Worm (Caenorhabditis elegans): Measurements from ENCODE around the gene gcy-20.

gcy-20 gene

DNA sequence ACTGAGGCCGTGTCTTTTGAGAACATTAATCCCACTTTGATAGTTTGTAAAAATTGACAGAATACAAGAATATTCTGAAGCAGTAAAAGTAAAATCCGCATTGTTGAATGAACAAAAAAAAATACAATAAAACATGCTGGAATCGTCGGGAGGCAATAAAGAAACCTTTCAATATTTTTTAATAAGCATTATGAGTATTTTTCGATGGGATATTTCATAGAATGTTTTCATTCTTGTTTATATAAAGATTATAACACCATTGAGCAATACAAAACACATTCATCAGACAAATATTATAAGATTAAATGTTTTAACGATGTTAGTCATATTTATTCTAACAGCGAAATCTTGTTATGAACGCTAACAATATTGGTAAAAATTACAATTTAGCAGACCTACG, at the start of gene gcy-20:
gcy-20 (minus strand) TSS at position 101 of the 400 bp plus-strand sequence.
- TF ChIP-seq K09A11.1 (tag; optimal IDR thresholded peaks at IDR 0.05; ENCODE audit: insufficient read depth): no peak
- TF ChIP-seq fkh-6 (tag; optimal IDR thresholded peaks at IDR 0.05): no peak

DNA sequence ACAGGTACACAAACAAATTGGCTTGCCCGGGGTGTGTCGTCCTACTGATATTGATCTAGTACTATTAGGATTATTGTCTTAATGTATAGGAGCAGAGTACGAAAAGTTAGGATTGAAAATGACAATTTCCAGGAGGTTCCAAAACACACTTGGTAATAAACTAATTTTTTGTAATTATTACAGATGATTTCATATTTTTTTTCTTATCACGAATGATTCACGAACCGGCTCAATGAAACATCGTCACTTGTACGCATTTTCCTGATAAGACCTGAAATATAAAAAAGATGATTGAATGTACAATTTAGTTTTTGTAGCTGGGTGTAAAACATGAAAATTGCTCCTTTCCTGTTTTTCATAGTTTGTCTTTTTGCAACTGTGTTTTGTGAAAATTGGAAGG, 48.9 kb upstream of the gcy-20 start, which contains the start of the genes C31A11.13 and oac-6:
C31A11.13 (minus strand) TSS at position 113 of the 400 bp plus-strand sequence.
oac-6 (plus strand) TSS at position 279 of the 400 bp plus-strand sequence.
- no peak for TF ChIP-seq elt-4 (tag; optimal IDR thresholded peaks at IDR 0.05)
- no peak for TF ChIP-seq ceh-48 (tag; optimal IDR thresholded peaks at IDR 0.05)
- TF ChIP-seq elt-2 (tag; optimal IDR thresholded peaks at IDR 0.05): peak; percentile 63
- TF ChIP-seq ama-1 (optimal IDR thresholded peaks at IDR 0.05): no peak
- no peak for TF ChIP-seq rnt-1 (tag; optimal IDR thresholded peaks at IDR 0.05)
- TF ChIP-seq sox-4 (tag; optimal IDR thresholded peaks at IDR 0.05): no peak

DNA sequence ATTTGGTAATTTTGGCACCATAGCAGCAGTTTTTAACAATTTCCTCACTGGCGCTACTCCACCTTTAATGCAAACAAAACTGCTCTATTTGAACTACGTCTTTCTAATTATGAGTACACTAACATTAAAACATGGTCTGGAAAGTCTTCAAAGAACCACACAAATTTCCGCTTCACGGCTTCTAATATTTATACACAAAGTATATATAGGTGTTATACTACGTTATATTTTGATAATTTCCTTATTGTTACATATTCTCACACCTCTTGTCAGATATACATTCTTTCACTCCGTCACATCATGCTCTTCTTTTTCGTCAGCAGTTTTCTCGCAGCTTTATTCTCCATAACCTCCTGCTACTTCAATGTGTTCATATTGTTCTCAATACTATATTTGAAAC, 46.7 kb upstream of the gcy-20 start, which contains the start of gene srbc-82:
srbc-82 (plus strand) TSS at position 301 of the 400 bp plus-strand sequence.
- TF ChIP-seq nfya-1 (tag; optimal IDR thresholded peaks at IDR 0.05) (no peak), hlh-15 (tag; optimal IDR thresholded peaks at IDR 0.05) (no peak), unc-3 (GFP tag; conservative IDR thresholded peaks at IDR 0.05) (no peak), unc-3 (tag; optimal IDR thresholded peaks at IDR 0.05) (no peak)

ce11 chrV:16299834-16300233, 46.2 kb upstream of the gcy-20 start:
- TF ChIP-seq pha-2 (tag; optimal IDR thresholded peaks at IDR 0.05) (no peak), fkh-6 (tag; optimal IDR thresholded peaks at IDR 0.05) (no peak)

DNA sequence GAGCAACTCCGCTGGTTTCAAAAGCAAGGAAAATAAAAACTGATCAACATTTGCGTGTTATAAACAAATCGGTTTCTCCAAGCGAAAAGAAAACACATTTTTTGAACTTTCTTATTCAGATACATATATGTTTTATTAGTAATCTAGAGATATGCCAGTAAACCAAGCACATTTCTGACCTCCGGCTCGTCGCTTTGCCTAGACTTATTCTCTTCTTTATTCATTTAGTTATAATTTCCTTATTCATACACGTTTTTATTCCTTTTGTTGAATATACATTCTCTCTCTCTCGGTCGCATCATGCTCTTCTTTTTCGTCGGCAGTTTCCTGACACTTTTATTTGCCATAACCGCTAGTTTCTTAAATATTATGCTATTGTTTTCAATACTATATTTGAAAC, 45.1 kb upstream of the gcy-20 start, which contains the start of gene srbc-84:
srbc-84 (plus strand) TSS at position 301 of the 400 bp plus-strand sequence.
- no peak for TF ChIP-seq ceh-14 (tag; optimal IDR thresholded peaks at IDR 0.05)
- TF ChIP-seq hlh-15 (tag; optimal IDR thresholded peaks at IDR 0.05): no peak
- TF ChIP-seq pag-3 (tag; optimal IDR thresholded peaks at IDR 0.05; ENCODE audit: borderline replicate concordance): no peak
- no peak for TF ChIP-seq ceh-19 (GFP tag; optimal IDR thresholded peaks at IDR 0.05)
- no peak for TF ChIP-seq nfya-1 (tag; optimal IDR thresholded peaks at IDR 0.05)
- TF ChIP-seq K02D7.2 (tag; optimal IDR thresholded peaks at IDR 0.05): no peak
- TF ChIP-seq zip-5 (tag; optimal IDR thresholded peaks at IDR 0.05): no peak
- TF ChIP-seq hlh-8 (tag; optimal IDR thresholded peaks at IDR 0.05): no peak
- no peak for TF ChIP-seq lim-6 (tag; optimal IDR thresholded peaks at IDR 0.05)
- no peak for TF ChIP-seq unc-55 (GFP tag; optimal IDR thresholded peaks at IDR 0.05)
- no peak for TF ChIP-seq syd-9 (tag; optimal IDR thresholded peaks at IDR 0.05)
- TF ChIP-seq npax-4 (tag; optimal IDR thresholded peaks at IDR 0.05): no peak
- TF ChIP-seq odd-2 (tag; optimal IDR thresholded peaks at IDR 0.05): no peak
- no peak for TF ChIP-seq unc-86 (tag; optimal IDR thresholded peaks at IDR 0.05)
- TF ChIP-seq madf-2 (tag; optimal IDR thresholded peaks at IDR 0.05): no peak
- no peak for TF ChIP-seq K09A11.1 (tag; optimal IDR thresholded peaks at IDR 0.05; ENCODE audit: insufficient read depth)
- TF ChIP-seq pha-2 (tag; optimal IDR thresholded peaks at IDR 0.05): no peak
- no peak for TF ChIP-seq ets-4 (tag; optimal IDR thresholded peaks at IDR 0.05)
- TF ChIP-seq gmeb-2 (tag; optimal IDR thresholded peaks at IDR 0.05): no peak

- TF ChIP-seq npax-4 (tag; optimal IDR thresholded peaks at IDR 0.05) (no peak), hlh-6 (tag; optimal IDR thresholded peaks at IDR 0.05) (no peak), lin-11 (tag; optimal IDR thresholded peaks at IDR 0.05) (no peak), ceh-45 (GFP tag; IDR thresholded peaks at IDR 0.05) (no peak), ceh-9 (tag; optimal IDR thresholded peaks at IDR 0.05) (no peak), ref-2 (tag; optimal IDR thresholded peaks at IDR 0.05) (no peak), ceh-48 (tag; optimal IDR thresholded peaks at IDR 0.05) (no peak), ceh-22 (tag; optimal IDR thresholded peaks at IDR 0.05) (no peak), pha-2 (tag; optimal IDR thresholded peaks at IDR 0.05) (no peak), pha-4 (tag; optimal IDR thresholded peaks at IDR 0.05) (no peak), ceh-18 (tag; optimal IDR thresholded peaks at IDR 0.05) (no peak), pqm-1 (tag; optimal IDR thresholded peaks at IDR 0.05) (no peak), lim-6 (tag; optimal IDR thresholded peaks at IDR 0.05) (no peak), unc-86 (tag; optimal IDR thresholded peaks at IDR 0.05) (no peak), ceh-34 (tag; optimal IDR thresholded peaks at IDR 0.05) (no peak), ztf-16 (tag; optimal IDR thresholded peaks at IDR 0.05) (no peak), hlh-15 (tag; optimal IDR thresholded peaks at IDR 0.05) (no peak)
Measured at ce11 chrV:16297070-16297469, 43.5 kb upstream of the gcy-20 start, which contains the start of gene srbc-83. Gene srbc-83 (plus strand): TSS chrV:16297370.

All from whole organism, late embryonic.